Worm (Caenorhabditis elegans) whole organism, early embryonic: ENCODE results near the gene tgt-1.

Experiments
- B0310.2 ChIP-seq: sonication (generic microtip); optimal IDR thresholded peaks from 2 replicates; lab custom pipeline; 2016; ENCODE audit warnings: mild to moderate bottlenecking, missing genetic modification characterization, missing compliant biosample characterization
- F13C5.2 ChIP-seq: sonication (generic microtip); optimal IDR thresholded peaks from 2 replicates; lab custom pipeline; 2017; ENCODE audit warnings: mild to moderate bottlenecking, missing genetic modification characterization, inconsistent platforms, missing compliant biosample characterization
- aly-1 ChIP-seq: sonication (generic microtip); optimal IDR thresholded peaks from 2 replicates; lab custom pipeline; 2016; ENCODE audit warnings: missing genetic modification characterization, missing compliant biosample characterization
- ama-1 ChIP-seq: fragments of 150-350 bp; optimal IDR thresholded peaks from 2 replicates; lab custom pipeline; 2014
- ceh-13 ChIP-seq: fragments of 200-800 bp; sonication (Bioruptor generic); optimal IDR thresholded peaks from 2 replicates; lab custom pipeline; 2018; ENCODE audit warnings: mild to moderate bottlenecking, missing genetic modification characterization, missing compliant biosample characterization
- ceh-36 ChIP-seq: sonication (generic microtip); optimal IDR thresholded peaks from 2 replicates; lab custom pipeline; 2016; ENCODE audit warnings: missing genetic modification characterization, inconsistent platforms, missing compliant biosample characterization
- ets-7 ChIP-seq: sonication (generic microtip); optimal IDR thresholded peaks from 2 replicates; lab custom pipeline; 2016; ENCODE audit warnings: missing genotype, missing genetic modification characterization, missing compliant biosample characterization
- flt-1 ChIP-seq: fragments of 200-800 bp; sonication (Bioruptor generic); IDR thresholded peaks from 2 replicates; pipeline ENCODE4 v1.3.6; 2022; ENCODE audit warnings: missing genetic modification characterization, missing compliant biosample characterization
- hmbx-1 ChIP-seq: sonication (generic microtip); optimal IDR thresholded peaks from 2 replicates; lab custom pipeline; 2016; ENCODE audit warnings: mild to moderate bottlenecking, missing genetic modification characterization, missing compliant biosample characterization
- hmg-4 ChIP-seq: fragments of 200-800 bp; sonication (Bioruptor generic); optimal IDR thresholded peaks from 2 replicates; lab custom pipeline; 2018; ENCODE audit warnings: mild to moderate bottlenecking, missing genetic modification characterization, missing compliant biosample characterization
- hnd-1 ChIP-seq: sonication (generic microtip); optimal IDR thresholded peaks from 2 replicates; lab custom pipeline; 2016; ENCODE audit warnings: missing genetic modification characterization, missing compliant biosample characterization
- pes-1 ChIP-seq: fragments of 200-800 bp; sonication (Bioruptor generic); IDR thresholded peaks from 2 replicates; pipeline ENCODE4 v1.3.6; 2022; ENCODE audit warnings: missing genetic modification reagents, missing genetic modification characterization, missing compliant biosample characterization
- scrt-1 ChIP-seq: fragments of 200-800 bp; sonication (Bioruptor generic); IDR thresholded peaks from 2 replicates; pipeline ENCODE4 v1.3.6; 2022; ENCODE audit warnings: missing genetic modification characterization, missing compliant biosample characterization
- sea-1 ChIP-seq: fragments of 200-800 bp; sonication (Bioruptor generic); conservative IDR thresholded peaks from 2 replicates; pipeline ENCODE4 v1.3.6; 2022; ENCODE audit warnings: missing genetic modification characterization, missing compliant biosample characterization
- tbx-11 ChIP-seq: fragments of 200-800 bp; sonication (Bioruptor generic); IDR thresholded peaks from 2 replicates; pipeline ENCODE4 v1.3.6; 2022; ENCODE audit warnings: missing genetic modification characterization, missing compliant biosample characterization
- tbx-37 ChIP-seq: fragments of 200-800 bp; sonication (Bioruptor generic); conservative IDR thresholded peaks from 2 replicates; pipeline ENCODE4 v1.3.6; 2022; ENCODE audit warnings: missing genetic modification reagents, missing genetic modification characterization, missing compliant biosample characterization
- tra-4 ChIP-seq: sonication (generic microtip); optimal IDR thresholded peaks from 2 replicates; lab custom pipeline; 2017; ENCODE audit warnings: missing genetic modification characterization, missing compliant biosample characterization

Gene tgt-1

ce11 chrIV:11945621-11946020, 14.0 kb downstream of the tgt-1 start, which contains the start of gene ZK829.3:
ZK829.3 (minus strand) TSS chrIV:11945721.
- no peak for TF ChIP-seq ceh-13 (GFP tag; lab: Kevin White, UChicago)
- TF ChIP-seq tra-4 = no peak
- no peak for TF ChIP-seq aly-1 (tag; lab: Kevin White, UChicago)
- no peak for TF ChIP-seq hmg-4
- TF ChIP-seq tbx-11 = no peak
- no peak for TF ChIP-seq F13C5.2 (tag; lab: Kevin White, UChicago)
- TF ChIP-seq ets-7 = no peak
- no peak for TF ChIP-seq pes-1 (GFP tag; lab: Robert Waterston, UW)
- TF ChIP-seq B0310.2 (tag; lab: Kevin White, UChicago) = no peak
- no peak for TF ChIP-seq sea-1 (GFP tag; lab: Robert Waterston, UW)
- no peak for TF ChIP-seq hnd-1 (tag; lab: Kevin White, UChicago)
- TF ChIP-seq ama-1 (lab: Kevin White, UChicago) = no peak
- TF ChIP-seq hmbx-1 (tag; lab: Kevin White, UChicago) = no peak
- TF ChIP-seq tbx-37 = no peak
- no peak for TF ChIP-seq scrt-1 (GFP tag; lab: Robert Waterston, UW)
- no peak for TF ChIP-seq ceh-36 (tag; lab: Kevin White, UChicago)
- TF ChIP-seq flt-1 (GFP tag; lab: Robert Waterston, UW) = no peak

- TF ChIP-seq tbx-11 = no peak
- TF ChIP-seq hnd-1 (tag; lab: Kevin White, UChicago) = no peak
- TF ChIP-seq flt-1 (GFP tag; lab: Robert Waterston, UW) = no peak
- TF ChIP-seq F13C5.2 (tag; lab: Kevin White, UChicago) = no peak
- TF ChIP-seq ceh-36 (tag; lab: Kevin White, UChicago) = no peak
- no peak for TF ChIP-seq tra-4
- no peak for TF ChIP-seq sea-1 (GFP tag; lab: Robert Waterston, UW)
- TF ChIP-seq tbx-37 = no peak
- TF ChIP-seq hmbx-1 (tag; lab: Kevin White, UChicago) = no peak
- no peak for TF ChIP-seq ets-7
- no peak for TF ChIP-seq pes-1 (GFP tag; lab: Robert Waterston, UW)
- TF ChIP-seq B0310.2 (tag; lab: Kevin White, UChicago) = no peak
Measured at ce11 chrIV:11942313-11942712, 17.3 kb downstream of the tgt-1 start, which contains the start of gene ZK829.1. ZK829.1 (minus strand) TSS chrIV:11942413.

- TF ChIP-seq ets-7 = no peak
- TF ChIP-seq flt-1 (GFP tag; lab: Robert Waterston, UW) = no peak
- no peak for TF ChIP-seq tbx-11
Measured at ce11 chrIV:11938554-11938953, 21.1 kb downstream of the tgt-1 start.

DNA sequence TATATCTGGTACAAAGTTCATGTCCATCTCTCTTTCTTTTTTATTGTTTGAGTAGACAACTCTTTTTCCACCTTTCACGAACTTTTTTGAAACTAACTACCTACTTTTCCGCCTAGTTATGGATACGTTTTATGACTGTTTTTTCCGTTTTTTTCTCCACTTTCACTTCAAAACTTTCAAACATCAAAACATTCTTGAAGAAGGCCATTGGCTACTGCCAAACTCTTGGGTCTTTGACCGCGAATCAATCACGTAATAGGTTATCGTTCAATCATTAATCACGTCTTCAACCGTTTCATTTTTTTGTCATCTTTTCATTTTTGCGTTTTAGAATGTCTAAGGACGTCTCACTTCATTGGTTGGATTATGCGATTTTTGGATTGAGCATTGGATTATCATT, 22.5 kb downstream of the tgt-1 start, which contains the start of gene slc-5A12:
slc-5A12 (plus strand) TSS at position 333 of the 400 bp plus-strand sequence.
- TF ChIP-seq tbx-11 (no peak), ama-1 (lab: Kevin White, UChicago) (no peak), B0310.2 (tag; lab: Kevin White, UChicago) (no peak), ceh-13 (GFP tag; lab: Kevin White, UChicago) (no peak)

DNA sequence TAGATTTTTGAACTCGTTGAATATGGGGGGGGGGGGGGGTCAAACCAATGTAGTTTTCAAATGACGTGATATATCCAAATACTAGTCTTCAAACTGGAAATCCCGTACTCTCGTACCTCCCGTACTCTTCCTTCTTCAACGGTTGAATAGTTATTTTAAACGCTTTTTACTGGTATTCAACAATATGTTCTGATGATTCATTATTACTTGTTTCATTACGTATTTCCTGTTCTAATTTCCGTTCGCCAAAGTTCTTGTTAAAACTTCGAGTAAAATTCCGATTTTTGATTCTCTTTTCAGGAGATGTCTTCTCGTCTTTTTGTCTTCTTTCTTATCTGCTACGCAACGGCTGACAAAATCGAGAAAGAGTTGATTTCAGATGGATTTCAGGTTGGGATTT, 29.0 kb downstream of the tgt-1 start, which contains the start of gene nhx-9:
nhx-9 (plus strand) TSS at position 301 of the 400 bp plus-strand sequence.
- TF ChIP-seq sea-1 (GFP tag; lab: Robert Waterston, UW) (no peak), ceh-36 (tag; lab: Kevin White, UChicago) (no peak), tbx-11 (no peak), flt-1 (GFP tag; lab: Robert Waterston, UW) (no peak), tbx-37 (no peak), hmbx-1 (tag; lab: Kevin White, UChicago) (no peak), F13C5.2 (tag; lab: Kevin White, UChicago) (no peak), B0310.2 (tag; lab: Kevin White, UChicago) (no peak), tra-4 (no peak), pes-1 (GFP tag; lab: Robert Waterston, UW) (no peak), ets-7 (no peak), scrt-1 (GFP tag; lab: Robert Waterston, UW) (no peak), hmg-4 (no peak), aly-1 (tag; lab: Kevin White, UChicago) (no peak), hnd-1 (tag; lab: Kevin White, UChicago) (no peak), ama-1 (lab: Kevin White, UChicago) (no peak), ceh-13 (GFP tag; lab: Kevin White, UChicago) (no peak)

DNA sequence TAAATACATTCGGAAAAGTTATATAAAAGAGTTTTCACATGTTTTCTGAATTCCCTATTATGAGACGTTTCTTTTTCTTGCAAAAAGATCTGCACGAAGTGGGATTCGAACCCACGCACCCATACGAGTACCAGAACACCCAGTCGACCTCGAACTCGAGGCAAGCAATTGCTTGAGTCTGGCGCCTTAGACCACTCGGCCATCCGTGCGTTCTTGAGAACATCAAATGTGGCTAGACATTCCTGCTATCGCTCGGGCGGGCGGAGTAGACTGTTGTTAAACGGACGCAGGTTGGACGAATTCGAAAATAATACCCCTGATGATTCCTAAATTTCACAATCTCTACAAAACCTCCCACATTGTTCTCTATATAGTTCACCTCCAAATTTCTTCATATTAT, 31.2 kb downstream of the tgt-1 start:
- TF ChIP-seq hmbx-1 (tag; lab: Kevin White, UChicago) (no peak), tbx-11 (peak; percentile 69), B0310.2 (tag; lab: Kevin White, UChicago) (peak; percentile 50), ceh-36 (tag; lab: Kevin White, UChicago) (peak; percentile 64), aly-1 (tag; lab: Kevin White, UChicago) (peak; percentile 48), tra-4 (no peak), flt-1 (GFP tag; lab: Robert Waterston, UW) (peak; percentile 84), ets-7 (no peak), hmg-4 (no peak), pes-1 (GFP tag; lab: Robert Waterston, UW) (peak; percentile 82), sea-1 (GFP tag; lab: Robert Waterston, UW) (0 out of 2 replicates have a peak, but pooled peaks have one; percentile 74), F13C5.2 (tag; lab: Kevin White, UChicago) (peak; percentile 37), ama-1 (lab: Kevin White, UChicago) (no peak), tbx-37 (peak; percentile 55), hnd-1 (tag; lab: Kevin White, UChicago) (peak; percentile 31), ceh-13 (GFP tag; lab: Kevin White, UChicago) (peak; percentile 56), scrt-1 (GFP tag; lab: Robert Waterston, UW) (peak; percentile 81)

ce11 chrIV:11925346-11926075, 34.1 kb downstream of the tgt-1 start, which contains the start of the genes srlf-33 and srlf-32:
srlf-33 (minus strand) TSS chrIV:11925446.
srlf-32 (plus strand) TSS chrIV:11926025.
- TF ChIP-seq sea-1 (GFP tag; lab: Robert Waterston, UW) = no peak
- no peak for TF ChIP-seq scrt-1 (GFP tag; lab: Robert Waterston, UW)
- TF ChIP-seq flt-1 (GFP tag; lab: Robert Waterston, UW) = no peak
- TF ChIP-seq ama-1 (lab: Kevin White, UChicago) = no peak
- TF ChIP-seq pes-1 (GFP tag; lab: Robert Waterston, UW) = no peak
- no peak for TF ChIP-seq hmbx-1 (tag; lab: Kevin White, UChicago)
- TF ChIP-seq ets-7 = no peak
- TF ChIP-seq tbx-11 = no peak
- no peak for TF ChIP-seq aly-1 (tag; lab: Kevin White, UChicago)
- TF ChIP-seq F13C5.2 (tag; lab: Kevin White, UChicago) = no peak
- TF ChIP-seq ceh-36 (tag; lab: Kevin White, UChicago) = no peak
- no peak for TF ChIP-seq ceh-13 (GFP tag; lab: Kevin White, UChicago)
- no peak for TF ChIP-seq hmg-4
- TF ChIP-seq hnd-1 (tag; lab: Kevin White, UChicago) = no peak
- no peak for TF ChIP-seq tra-4
- TF ChIP-seq tbx-37 = no peak
- no peak for TF ChIP-seq B0310.2 (tag; lab: Kevin White, UChicago)
